Worm (Caenorhabditis elegans) whole organism, late embryonic: ENCODE results near the gene srh-146.

ENCODE experiments used
- ahr-1 ChIP-seq: sonication (generic microtip); optimal IDR thresholded peaks from 2 replicates; lab custom pipeline; 2016; ENCODE audit warnings: missing genetic modification characterization, missing compliant biosample characterization
- ama-1 ChIP-seq: fragments of 150-350 bp; optimal IDR thresholded peaks from 2 replicates; lab custom pipeline; 2014
- gmeb-2 ChIP-seq: sonication (generic microtip); optimal IDR thresholded peaks from 2 replicates; lab custom pipeline; 2016; ENCODE audit warnings: missing genetic modification characterization, inconsistent platforms, missing compliant biosample characterization
- nfya-1 ChIP-seq: sonication (generic microtip); optimal IDR thresholded peaks from 2 replicates; lab custom pipeline; 2017; ENCODE audit warnings: missing genetic modification characterization, mild to moderate bottlenecking, missing compliant biosample characterization, antibody characterized with exemption, moderate library complexity
- nhr-232 ChIP-seq: sonication (generic microtip); optimal IDR thresholded peaks from 2 replicates; lab custom pipeline; 2016; ENCODE audit warnings: missing genetic modification characterization, missing compliant biosample characterization
- pax-1 ChIP-seq: fragments of 150-350 bp; optimal IDR thresholded peaks from 2 replicates; lab custom pipeline; 2014; ENCODE audit warnings: missing biosample characterization, missing genetic modification characterization
- pros-1 ChIP-seq: fragments of 150-350 bp; optimal IDR thresholded peaks from 2 replicates; lab custom pipeline; 2014; ENCODE audit warnings: missing biosample characterization, missing genetic modification reagents, missing genetic modification characterization
- sox-4 ChIP-seq: sonication (generic microtip); optimal IDR thresholded peaks from 2 replicates; lab custom pipeline; 2017; ENCODE audit warnings: mild to moderate bottlenecking, missing genetic modification characterization, inconsistent platforms, missing compliant biosample characterization
- syd-9 ChIP-seq: sonication (generic microtip); optimal IDR thresholded peaks from 2 replicates; lab custom pipeline; 2016; ENCODE audit warnings: mild to moderate bottlenecking, missing genetic modification characterization, moderate library complexity, missing compliant biosample characterization
- tbx-7 ChIP-seq: sonication (generic microtip); optimal IDR thresholded peaks from 2 replicates; lab custom pipeline; 2016; ENCODE audit warnings: missing genotype, missing genetic modification characterization, missing compliant biosample characterization
- unc-86 ChIP-seq: sonication (generic microtip); optimal IDR thresholded peaks from 2 replicates; lab custom pipeline; 2016; ENCODE audit warnings: missing genetic modification characterization, missing compliant biosample characterization

- TF ChIP-seq ahr-1 (tag; lab: Kevin White, UChicago) (no peak), nhr-232 (tag; lab: Kevin White, UChicago) (no peak), nfya-1 (tag; lab: Kevin White, UChicago) (no peak), tbx-7 (tag; lab: Kevin White, UChicago) (no peak), ama-1 (lab: Kevin White, UChicago) (no peak), pax-1 (tag; lab: Kevin White, UChicago) (no peak), sox-4 (tag; lab: Kevin White, UChicago) (no peak), unc-86 (tag; lab: Kevin White, UChicago) (no peak), gmeb-2 (no peak), syd-9 (no peak), pros-1 (tag; lab: Kevin White, UChicago) (no peak)
These were observed 31.6 kb downstream of the srh-146 start, which contains the start of gene srh-87 for ce11 chrV:2945602-2946001.
